Fruit fly (Drosophila melanogaster) whole organism, embryonic: Measurements from ENCODE around the gene CG31548.

Experiments
- Awh ChIP-seq: fragments of 200-800 bp; sonication (Bioruptor generic); IDR thresholded peaks from 2 replicates; pipeline ENCODE4, ENCODE4 v1.3.6; 2022; ENCODE audit warnings: missing biosample characterization, missing genetic modification characterization
- Bgb ChIP-seq: fragments of 200-800 bp; sonication (Bioruptor generic); IDR thresholded peaks from 2 replicates; pipeline ENCODE4 v1.3.6; 2022; ENCODE audit warnings: missing biosample characterization, missing genetic modification characterization; ENCODE audit not compliant: partially characterized antibody
- Bteb2 ChIP-seq: fragments of 200-800 bp; sonication (Bioruptor generic); optimal IDR thresholded peaks from 2 replicates; lab custom pipeline; 2016; ENCODE audit warnings: missing biosample characterization, missing genetic modification characterization
- CG10267 ChIP-seq: fragments of 200-800 bp; sonication (Bioruptor generic); optimal IDR thresholded peaks from 2 replicates; lab custom pipeline; 2018; ENCODE audit warnings: missing biosample characterization, mild to moderate bottlenecking, missing genetic modification characterization, moderate library complexity
- CG10431 ChIP-seq: fragments of 200-800 bp; sonication (Bioruptor generic); optimal IDR thresholded peaks from 3 replicates; lab custom pipeline; 2018; ENCODE audit warnings: missing biosample characterization, mild to moderate bottlenecking, missing genetic modification characterization
- CG11085 ChIP-seq: fragments of 200-800 bp; sonication (Bioruptor generic); IDR thresholded peaks from 2 replicates; pipeline ENCODE4 v1.3.6; 2022; ENCODE audit warnings: missing biosample characterization, missing genetic modification characterization
- CG11093 ChIP-seq: fragments of 200-800 bp; sonication (Bioruptor generic); IDR thresholded peaks from 3 replicates; pipeline ENCODE4 v1.3.6; 2022; ENCODE audit warnings: missing biosample characterization, missing genetic modification characterization
- CG12071 ChIP-seq: fragments of 200-800 bp; sonication (Bioruptor generic); optimal IDR thresholded peaks from 3 replicates; lab custom pipeline; 2018; ENCODE audit warnings: missing biosample characterization, mild to moderate bottlenecking, missing genetic modification characterization
- CG16813 ChIP-seq: fragments of 200-800 bp; sonication (Bioruptor generic); IDR thresholded peaks from 3 replicates; pipeline ENCODE4 v1.3.6; 2022; ENCODE audit warnings: missing biosample characterization, missing genetic modification characterization; ENCODE audit not compliant: partially characterized antibody
- CG17829 ChIP-seq: fragments of 200-800 bp; optimal IDR thresholded peaks from 2 replicates; lab custom pipeline; 2019; ENCODE audit warnings: missing biosample characterization, mild to moderate bottlenecking, missing genetic modification characterization, moderate library complexity
- CG2120 ChIP-seq: fragments of 200-800 bp; sonication (Bioruptor generic); optimal IDR thresholded peaks from 3 replicates; lab custom pipeline; 2016; ENCODE audit warnings: missing biosample characterization, missing genetic modification characterization
- CG3065 ChIP-seq: fragments of 200-800 bp; sonication (Bioruptor generic); optimal IDR thresholded peaks from 2 replicates; lab custom pipeline; 2016; ENCODE audit warnings: missing biosample characterization, missing genetic modification characterization
- CG31224 ChIP-seq: fragments of 200-800 bp; sonication (Bioruptor generic); IDR thresholded peaks from 2 replicates; pipeline ENCODE4 v1.3.6; 2022; ENCODE audit warnings: missing biosample characterization, missing genetic modification characterization
- CG31388 ChIP-seq: fragments of 200-800 bp; sonication (Bioruptor generic); optimal IDR thresholded peaks from 2 replicates; lab custom pipeline; 2016; ENCODE audit warnings: missing biosample characterization, missing genetic modification characterization
- CG31441 ChIP-seq: fragments of 200-800 bp; sonication (Bioruptor generic); IDR thresholded peaks from 2 replicates; pipeline ENCODE4 v1.3.6; 2022; ENCODE audit warnings: missing biosample characterization, missing genetic modification characterization
- CG3407 ChIP-seq: fragments of 200-800 bp; sonication (Bioruptor generic); optimal IDR thresholded peaks from 2 replicates; lab custom pipeline; 2018; ENCODE audit warnings: missing biosample characterization, mild to moderate bottlenecking, missing genetic modification characterization
- CG4282 ChIP-seq: fragments of 200-800 bp; sonication (Bioruptor generic); optimal IDR thresholded peaks from 2 replicates; lab custom pipeline; 2016; ENCODE audit warnings: missing biosample characterization, missing genetic modification characterization
- CG4404 ChIP-seq: fragments of 200-800 bp; sonication (Bioruptor generic); IDR thresholded peaks from 2 replicates; pipeline ENCODE4 v1.3.6; 2022; ENCODE audit warnings: missing biosample characterization, missing genetic modification characterization
- CG4730 ChIP-seq: fragments of 200-800 bp; sonication (Bioruptor generic); IDR thresholded peaks from 2 replicates; pipeline ENCODE4 v1.3.6; 2022; ENCODE audit warnings: missing biosample characterization, missing genetic modification characterization
- CG6683 ChIP-seq: fragments of 200-800 bp; sonication (Bioruptor generic); optimal IDR thresholded peaks from 2 replicates; lab custom pipeline; 2017; ENCODE audit warnings: missing biosample characterization, mild to moderate bottlenecking, missing genetic modification characterization, missing genetic modification reagents
- CG7928 ChIP-seq: fragments of 200-800 bp; sonication (Bioruptor generic); optimal IDR thresholded peaks from 2 replicates; lab custom pipeline; 2017; ENCODE audit warnings: missing biosample characterization, mild to moderate bottlenecking, missing genetic modification characterization
- CG9876 ChIP-seq: fragments of 200-800 bp; sonication (Bioruptor generic); optimal IDR thresholded peaks from 2 replicates; lab custom pipeline; 2016; ENCODE audit warnings: missing biosample characterization, missing genetic modification characterization
- CoRest ChIP-seq: fragments of 200-800 bp; sonication (Bioruptor generic); optimal IDR thresholded peaks from 3 replicates; lab custom pipeline; 2018; ENCODE audit warnings: missing biosample characterization, mild to moderate bottlenecking, missing genetic modification characterization, moderate library complexity
- Dll ChIP-seq: fragments of 200-800 bp; sonication (Bioruptor generic); IDR thresholded peaks from 4 replicates; pipeline ENCODE4 v1.3.6; 2022; ENCODE audit warnings: missing biosample characterization, missing genetic modification characterization; ENCODE audit not compliant: partially characterized antibody
- ERR ChIP-seq: fragments of 200-800 bp; sonication (Bioruptor generic); optimal IDR thresholded peaks from 2 replicates; lab custom pipeline; 2016; ENCODE audit warnings: missing biosample characterization, missing genetic modification characterization
- Eip74EF ChIP-seq, 2 experiments: fragments of 200-800 bp in 1 of 2; fragments of >200 bp in 1 of 2; sonication (Bioruptor generic) in 1 of 2; optimal IDR thresholded peaks; 2 replicates each; lab custom pipeline; 2017 to 2019; ENCODE audit warnings: missing biosample characterization in 2 of 2, missing genetic modification characterization in 2 of 2, mild to moderate bottlenecking in 1 of 2, moderate library complexity in 1 of 2
- Fer1 ChIP-seq: fragments of 200-800 bp; sonication (Bioruptor generic); optimal IDR thresholded peaks from 2 replicates; lab custom pipeline; 2017; ENCODE audit warnings: missing biosample characterization, mild to moderate bottlenecking, missing genetic modification characterization
- HHEX ChIP-seq: fragments of 200-800 bp; sonication (Bioruptor generic); optimal IDR thresholded peaks from 3 replicates; lab custom pipeline; 2017; ENCODE audit warnings: missing biosample characterization, mild to moderate bottlenecking, missing genetic modification characterization, missing genetic modification reagents
- Mes4 ChIP-seq: fragments of 200-800 bp; sonication (Bioruptor generic); optimal IDR thresholded peaks from 2 replicates; lab custom pipeline; 2016; ENCODE audit warnings: missing biosample characterization, missing genetic modification characterization
- Oaz ChIP-seq: fragments of 200-800 bp; sonication (Bioruptor generic); IDR thresholded peaks from 2 replicates; pipeline ENCODE4 v1.3.6; 2022; ENCODE audit warnings: missing biosample characterization, missing genetic modification characterization
- Sry-δ ChIP-seq: fragments of 200-800 bp; sonication (Bioruptor generic); optimal IDR thresholded peaks from 2 replicates; lab custom pipeline; 2016; ENCODE audit warnings: missing biosample characterization, missing genetic modification characterization
- Trl ChIP-seq, 3 experiments: fragments of >200 bp in 2 of 3; fragments of 200-800 bp in 1 of 3; sonication (Bioruptor generic) in 1 of 3; optimal IDR thresholded peaks; 2 replicates in 1 of 3; 3 replicates in 2 of 3; lab custom pipeline; 2016 to 2017; ENCODE audit warnings: missing biosample characterization in 1 of 3, missing genetic modification characterization in 1 of 3
- ab ChIP-seq: fragments of 200-800 bp; sonication (Bioruptor generic); optimal IDR thresholded peaks from 2 replicates; lab custom pipeline; 2016; ENCODE audit warnings: missing biosample characterization, missing genetic modification characterization
- ap ChIP-seq: fragments of 200-800 bp; sonication (Bioruptor generic); IDR thresholded peaks from 2 replicates; pipeline ENCODE4 v1.3.6; 2022; ENCODE audit warnings: missing biosample characterization, missing genetic modification characterization
- az2 ChIP-seq: fragments of 200-800 bp; sonication (Bioruptor generic); optimal IDR thresholded peaks from 3 replicates; lab custom pipeline; 2016; ENCODE audit warnings: missing biosample characterization, missing genetic modification characterization
- caup ChIP-seq: fragments of 200-800 bp; sonication (Bioruptor generic); optimal IDR thresholded peaks from 3 replicates; lab custom pipeline; 2017; ENCODE audit warnings: missing biosample characterization, mild to moderate bottlenecking, missing genetic modification characterization, moderate library complexity; ENCODE audit not compliant: severe bottlenecking
- croc ChIP-seq: fragments of 200-800 bp; sonication (Bioruptor generic); conservative IDR thresholded peaks from 3 replicates; pipeline ENCODE4 v1.3.6; 2022; ENCODE audit warnings: missing biosample characterization, missing genetic modification characterization
- dati ChIP-seq: fragments of 200-800 bp; sonication (Bioruptor generic); IDR thresholded peaks from 2 replicates; pipeline ENCODE4 v1.3.6; 2022; ENCODE audit warnings: missing biosample characterization, missing genetic modification characterization
- dimm ChIP-seq: fragments of 200-800 bp; sonication (Bioruptor generic); IDR thresholded peaks from 2 replicates; pipeline ENCODE4 v1.3.6; 2022; ENCODE audit warnings: missing biosample characterization, missing genetic modification characterization
- disco-r ChIP-seq: fragments of 200-800 bp; sonication (Bioruptor generic); optimal IDR thresholded peaks from 2 replicates; lab custom pipeline; 2016; ENCODE audit warnings: missing biosample characterization, missing genetic modification characterization
- dm ChIP-seq: fragments of 200-800 bp; sonication (Bioruptor generic); optimal IDR thresholded peaks from 3 replicates; lab custom pipeline; 2016; ENCODE audit warnings: missing biosample characterization, missing genetic modification characterization
- exex ChIP-seq: fragments of 200-800 bp; sonication (Bioruptor generic); optimal IDR thresholded peaks from 4 replicates; lab custom pipeline; 2018; ENCODE audit warnings: missing biosample characterization, mild to moderate bottlenecking, missing genetic modification characterization, moderate library complexity
- luna ChIP-seq: fragments of 200-800 bp; sonication (Bioruptor generic); optimal IDR thresholded peaks from 2 replicates; lab custom pipeline; 2016; ENCODE audit warnings: missing biosample characterization, missing genetic modification characterization
- nom ChIP-seq: fragments of 200-800 bp; sonication (Bioruptor generic); optimal IDR thresholded peaks from 2 replicates; lab custom pipeline; 2017; ENCODE audit warnings: missing biosample characterization, missing genetic modification characterization, mild to moderate bottlenecking, moderate library complexity, missing genetic modification reagents
- odd ChIP-seq: fragments of 200-800 bp; sonication (Bioruptor generic); optimal IDR thresholded peaks from 2 replicates; lab custom pipeline; 2017; ENCODE audit warnings: missing biosample characterization, mild to moderate bottlenecking, missing genetic modification characterization
- pita ChIP-seq: fragments of 200-800 bp; sonication (Bioruptor generic); optimal IDR thresholded peaks from 2 replicates; lab custom pipeline; 2017; ENCODE audit warnings: missing biosample characterization, mild to moderate bottlenecking, missing genetic modification characterization
- pum ChIP-seq: fragments of 200-800 bp; sonication (Bioruptor generic); optimal IDR thresholded peaks from 2 replicates; lab custom pipeline; 2016; ENCODE audit warnings: missing biosample characterization, missing genetic modification characterization
- shn ChIP-seq: fragments of 200-800 bp; sonication (Bioruptor generic); optimal IDR thresholded peaks from 3 replicates; lab custom pipeline; 2016; ENCODE audit warnings: missing biosample characterization, missing genetic modification characterization
- zf30C ChIP-seq: fragments of 200-800 bp; sonication (Bioruptor generic); optimal IDR thresholded peaks from 3 replicates; lab custom pipeline; 2018; ENCODE audit warnings: missing biosample characterization, mild to moderate bottlenecking, missing genetic modification characterization

Gene CG31548

dm6 chr3R:5620387-5620956 is 16.2 kb downstream of the CG31548 start (continued):
- TF ChIP-seq shn (GFP tag; lab: Kevin White, UChicago) = peak; percentile 40
- no peak for TF ChIP-seq Trl (optimal IDR thresholded peaks at IDR 0.05; lab: Kevin White, UChicago)
- TF ChIP-seq Trl (GFP tag; optimal IDR thresholded peaks at IDR 0.05; lab: Kevin White, UChicago) = peak; percentile 44
- TF ChIP-seq CoRest (tag; lab: Kevin White, UChicago) = peak; percentile 74
- TF ChIP-seq Mes4 (GFP tag; lab: Kevin White, UChicago) = peak; percentile 70
- TF ChIP-seq CG4282 (GFP tag; lab: Kevin White, UChicago) = no peak
- TF ChIP-seq CG11093 = no peak
- peak; percentile 34 for TF ChIP-seq zf30C
- peak; percentile 18 for TF ChIP-seq exex (tag; lab: Kevin White, UChicago)
- TF ChIP-seq Bgb (GFP tag; lab: Robert Waterston, UW) = no peak
- TF ChIP-seq CG10431 = no peak
- peak; percentile 65 for TF ChIP-seq pum (GFP tag; lab: Kevin White, UChicago)
- TF ChIP-seq CG31224 (GFP tag; lab: Robert Waterston, UW) = no peak
- peak; percentile 44 for TF ChIP-seq Fer1 (GFP tag; lab: Kevin White, UChicago)
- TF ChIP-seq HHEX (GFP tag; lab: Kevin White, UChicago) = peak; percentile 69
- no peak for TF ChIP-seq CG3065 (GFP tag; lab: Kevin White, UChicago)
- TF ChIP-seq nom (GFP tag; lab: Kevin White, UChicago) = no peak
- TF ChIP-seq Oaz = no peak
- TF ChIP-seq ab = peak; percentile 48
- TF ChIP-seq CG16813 (GFP tag; lab: Robert Waterston, UW) = no peak
- TF ChIP-seq CG4730 = peak; percentile 46; the same call in 1 of the 2 replicates
- peak; percentile 63 for TF ChIP-seq CG2120
- peak; percentile 51 for TF ChIP-seq caup
- 0 out of 3 replicates have a peak, but pooled peaks have one; percentile 38 for TF ChIP-seq croc (GFP tag; lab: Robert Waterston, UW)
- TF ChIP-seq pita = no peak
- TF ChIP-seq luna (GFP tag; lab: Kevin White, UChicago) = peak; percentile 21
- no peak for TF ChIP-seq Dll (GFP tag; lab: Robert Waterston, UW)
- TF ChIP-seq dimm = peak; percentile 68
- peak; percentile 48; the same call in 1 of the 2 replicates for TF ChIP-seq CG11085 (GFP tag; lab: Robert Waterston, UW)
- TF ChIP-seq CG7928 = no peak
- peak; percentile 46 for TF ChIP-seq dm (GFP tag; lab: Kevin White, UChicago)
- no peak for TF ChIP-seq CG6683 (GFP tag; lab: Kevin White, UChicago)
- peak; percentile 0 for TF ChIP-seq CG31388 (GFP tag; lab: Kevin White, UChicago)
- TF ChIP-seq disco-r (GFP tag; lab: Kevin White, UChicago) = no peak
- TF ChIP-seq ap (GFP tag; lab: Robert Waterston, UW) = peak; percentile 53
- TF ChIP-seq odd = peak; percentile 51
- TF ChIP-seq CG12071 (GFP tag; lab: Kevin White, UChicago) = no peak
- peak; percentile 50 for TF ChIP-seq CG17829
- peak in 1 of 2 experiments; percentile 65 for TF ChIP-seq Eip74EF (GFP tag; optimal IDR thresholded peaks at IDR 0.05; lab: Kevin White, UChicago)
- TF ChIP-seq CG9876 (GFP tag; lab: Kevin White, UChicago) = peak; percentile 44
- TF ChIP-seq Awh (GFP tag; lab: Robert Waterston, UW) = peak; percentile 64; the same call in 1 of the 2 replicates
- TF ChIP-seq CG3407 = peak; percentile 38
- no peak for TF ChIP-seq Sry-δ (GFP tag; lab: Kevin White, UChicago)
- peak; percentile 39; the same call in 1 of the 2 replicates for TF ChIP-seq CG4404 (GFP tag; lab: Robert Waterston, UW)
- TF ChIP-seq az2 = peak; percentile 52
- TF ChIP-seq Bteb2 (GFP tag; lab: Kevin White, UChicago) = no peak
- peak; percentile 47 for TF ChIP-seq CG10267 (tag; lab: Kevin White, UChicago)
- TF ChIP-seq CG31441 (GFP tag; lab: Robert Waterston, UW) = peak; percentile 79
- peak; percentile 43 for TF ChIP-seq ERR
- no peak for TF ChIP-seq dati
